Worm (Caenorhabditis elegans): ENCODE results near the gene srg-38.

Gene srg-38

DNA sequence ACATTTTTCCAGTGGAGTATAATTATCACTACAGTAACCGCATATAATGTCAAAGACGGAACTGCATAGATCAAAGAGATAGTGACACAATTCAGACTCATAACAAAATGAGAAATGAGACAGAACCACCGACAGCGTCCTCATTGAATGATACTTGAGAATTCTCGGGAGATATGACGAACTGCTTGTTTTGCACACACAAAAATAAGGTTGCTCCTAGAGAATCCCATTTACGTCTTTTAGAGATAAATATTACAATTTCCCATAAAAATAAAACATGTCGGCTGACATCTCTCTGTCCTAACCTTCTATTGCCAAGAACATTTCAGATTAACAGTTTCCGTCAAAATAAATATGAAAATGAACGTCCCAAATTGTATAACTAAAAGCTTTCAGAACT, at the start of gene srg-38:
srg-38 (minus strand) TSS at position 101 of the 400 bp plus-strand sequence.
- TF ChIP-seq ref-1 (GFP tag; conservative IDR thresholded peaks at IDR 0.05) (no peak), klf-2 (GFP tag; conservative IDR thresholded peaks at IDR 0.05) (no peak), cog-1 (tag; optimal IDR thresholded peaks at IDR 0.05) (no peak), tab-1 (GFP tag; IDR thresholded peaks at IDR 0.05) (no peak), med-1 (GFP tag; optimal IDR thresholded peaks at IDR 0.05; ENCODE audit: insufficient read depth) (no peak), flt-1 (GFP tag; IDR thresholded peaks at IDR 0.05) (no peak)

DNA sequence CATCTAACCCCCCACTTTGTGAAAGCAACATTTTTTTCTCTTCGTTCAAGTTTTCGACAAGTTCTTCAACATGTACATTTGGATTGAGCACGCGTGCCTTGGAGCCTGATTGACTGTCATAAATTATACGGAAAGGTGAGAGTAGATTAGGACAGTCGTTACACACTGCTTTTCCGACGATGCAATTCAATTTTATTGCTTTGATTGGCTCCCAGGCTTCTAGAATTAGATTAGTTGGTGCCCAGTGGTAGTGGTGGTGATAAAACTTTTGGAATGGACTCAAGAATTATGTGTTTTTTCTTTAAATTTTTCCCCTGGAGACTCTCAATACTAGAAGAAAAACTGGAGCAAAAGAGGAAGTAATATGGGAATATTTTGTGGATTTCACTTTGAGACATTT, 49.0 kb upstream of the srg-38 start:
- no peak for TF ChIP-seq med-1 (GFP tag; optimal IDR thresholded peaks at IDR 0.05; ENCODE audit: insufficient read depth)
- TF ChIP-seq cog-1 (tag; optimal IDR thresholded peaks at IDR 0.05), result no peak
- TF ChIP-seq ref-1 (GFP tag; conservative IDR thresholded peaks at IDR 0.05), result no peak
- no peak for TF ChIP-seq tab-1 (GFP tag; IDR thresholded peaks at IDR 0.05)
- no peak for TF ChIP-seq ztf-29 (GFP tag; IDR thresholded peaks at IDR 0.05)
- TF ChIP-seq ztf-23 (GFP tag; IDR thresholded peaks at IDR 0.05), result no peak
- TF ChIP-seq flt-1 (GFP tag; IDR thresholded peaks at IDR 0.05), result no peak
- no peak for TF ChIP-seq klf-2 (GFP tag; conservative IDR thresholded peaks at IDR 0.05)
- no peak for TF ChIP-seq T22C8.4 (GFP tag; IDR thresholded peaks at IDR 0.05)

DNA sequence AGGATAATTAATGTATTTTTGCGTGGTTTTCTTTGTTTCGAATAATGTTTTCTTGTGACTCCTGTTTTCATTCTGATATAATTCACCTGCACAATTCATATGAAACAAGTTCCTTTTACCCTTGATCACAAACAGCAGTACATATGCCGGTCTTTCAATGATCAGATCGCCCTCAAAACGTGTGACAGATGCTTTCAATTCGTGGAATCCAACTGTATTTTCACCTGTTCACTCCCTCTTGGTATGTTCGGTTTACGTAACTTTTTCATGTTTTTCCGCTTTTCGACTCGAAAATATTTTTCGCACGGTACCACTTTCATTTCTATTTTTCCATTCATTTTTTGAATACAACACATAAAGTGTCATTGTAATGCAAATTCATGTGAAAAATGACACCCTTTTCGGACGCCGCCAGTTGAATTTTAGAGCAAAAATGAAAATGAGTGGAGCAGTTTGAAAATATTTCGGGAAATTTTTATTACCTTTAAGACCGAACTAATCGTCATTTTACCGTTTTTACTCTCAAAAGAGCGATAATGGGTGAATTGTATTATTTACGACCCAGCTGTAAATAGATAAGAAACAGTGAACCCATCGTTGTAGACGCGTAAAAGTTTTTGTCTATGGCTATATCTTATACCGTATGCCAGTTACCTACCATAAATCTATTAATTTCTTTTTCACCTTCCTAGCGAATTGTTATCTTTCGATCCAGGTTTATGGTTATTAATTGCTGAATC, 46.5 kb upstream of the srg-38 start, which contains the start of gene K10D6.4:
K10D6.4 (plus strand) TSS at position 100 of the 740 bp plus-strand sequence.
- TF ChIP-seq klf-2 (GFP tag; conservative IDR thresholded peaks at IDR 0.05) (no peak), med-1 (GFP tag; optimal IDR thresholded peaks at IDR 0.05; ENCODE audit: insufficient read depth) (no peak), ztf-29 (GFP tag; IDR thresholded peaks at IDR 0.05) (no peak), ref-1 (GFP tag; conservative IDR thresholded peaks at IDR 0.05) (no peak), T22C8.4 (GFP tag; IDR thresholded peaks at IDR 0.05) (no peak), flt-1 (GFP tag; IDR thresholded peaks at IDR 0.05) (no peak), tab-1 (GFP tag; IDR thresholded peaks at IDR 0.05) (no peak)

DNA sequence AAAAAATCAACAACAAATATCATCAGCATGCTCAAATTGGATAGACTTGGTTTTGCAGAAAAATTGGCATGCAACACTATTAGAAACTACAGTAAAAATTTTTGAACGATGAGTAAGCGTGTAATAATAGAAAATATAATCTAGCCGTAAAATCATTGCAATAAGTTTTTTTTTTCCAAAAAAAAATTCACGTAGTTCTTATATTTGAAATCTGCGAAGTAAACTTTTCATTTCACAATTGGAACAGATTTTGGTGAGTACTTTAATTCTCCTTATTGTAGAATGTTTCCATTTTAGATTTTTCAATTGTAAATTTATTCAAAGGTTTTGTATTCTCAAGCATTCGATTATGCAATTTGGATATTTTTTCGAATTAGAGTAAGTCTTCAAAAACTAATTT, 44.9 kb upstream of the srg-38 start, which contains the start of gene K10D6.3:
K10D6.3 (plus strand) TSS at position 301 of the 400 bp plus-strand sequence.
- TF ChIP-seq tab-1 (GFP tag; IDR thresholded peaks at IDR 0.05) (no peak), klf-2 (GFP tag; conservative IDR thresholded peaks at IDR 0.05) (no peak), med-1 (GFP tag; optimal IDR thresholded peaks at IDR 0.05; ENCODE audit: insufficient read depth) (no peak), cog-1 (tag; optimal IDR thresholded peaks at IDR 0.05) (no peak), ztf-29 (GFP tag; IDR thresholded peaks at IDR 0.05) (no peak), ref-1 (GFP tag; conservative IDR thresholded peaks at IDR 0.05) (no peak), T22C8.4 (GFP tag; IDR thresholded peaks at IDR 0.05) (no peak), ztf-23 (GFP tag; IDR thresholded peaks at IDR 0.05) (no peak), flt-1 (GFP tag; IDR thresholded peaks at IDR 0.05) (no peak)

DNA sequence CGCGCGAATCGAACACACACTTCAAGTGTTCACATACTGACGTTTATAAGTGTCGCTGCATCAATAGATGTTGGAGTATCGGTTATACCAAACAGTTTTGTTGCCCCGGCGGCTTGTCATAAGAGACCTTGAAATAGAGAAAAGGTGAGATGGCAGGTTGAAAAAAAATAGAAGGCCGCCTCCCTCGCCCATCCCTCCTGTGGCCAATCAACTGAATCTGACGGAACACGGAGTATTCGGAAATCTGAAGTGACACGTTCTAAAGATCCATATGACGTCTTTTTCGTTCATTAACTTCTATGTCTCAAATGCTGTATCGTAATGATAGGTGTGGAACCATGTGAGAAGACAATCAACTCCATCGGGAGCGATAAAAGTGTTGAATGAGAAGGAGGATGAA, 44.0 kb upstream of the srg-38 start:
- TF ChIP-seq tab-1 (GFP tag; IDR thresholded peaks at IDR 0.05), result no peak
- no peak for TF ChIP-seq ref-1 (GFP tag; conservative IDR thresholded peaks at IDR 0.05)
- no peak for TF ChIP-seq ztf-23 (GFP tag; IDR thresholded peaks at IDR 0.05)
- TF ChIP-seq ztf-29 (GFP tag; IDR thresholded peaks at IDR 0.05), result no peak
- no peak for TF ChIP-seq klf-2 (GFP tag; conservative IDR thresholded peaks at IDR 0.05)
- no peak for TF ChIP-seq flt-1 (GFP tag; IDR thresholded peaks at IDR 0.05)
- TF ChIP-seq med-1 (GFP tag; optimal IDR thresholded peaks at IDR 0.05; ENCODE audit: insufficient read depth), result no peak
- no peak for TF ChIP-seq T22C8.4 (GFP tag; IDR thresholded peaks at IDR 0.05)
- no peak for TF ChIP-seq cog-1 (tag; optimal IDR thresholded peaks at IDR 0.05)

DNA sequence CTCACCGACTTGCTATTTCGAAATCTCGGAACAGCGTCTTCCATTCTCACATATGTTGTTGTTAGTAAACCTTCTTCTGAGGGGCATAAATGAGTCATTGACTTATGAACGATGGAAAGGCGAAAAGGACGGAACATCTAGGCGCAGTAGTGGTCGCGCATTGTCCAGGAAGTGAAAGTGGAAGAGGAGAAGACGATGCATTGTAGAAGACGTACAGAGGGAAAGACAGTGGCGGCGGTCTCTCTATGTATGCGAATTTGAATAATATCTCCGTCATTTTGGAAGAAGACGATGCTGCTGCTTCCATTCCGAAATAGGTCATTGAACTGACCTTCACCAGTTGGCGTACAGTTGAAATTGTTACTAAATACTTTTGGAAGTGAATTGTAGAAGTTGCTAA, 42.6 kb upstream of the srg-38 start:
- TF ChIP-seq cog-1 (tag; optimal IDR thresholded peaks at IDR 0.05) (no peak), ref-1 (GFP tag; conservative IDR thresholded peaks at IDR 0.05) (no peak), T22C8.4 (GFP tag; IDR thresholded peaks at IDR 0.05) (no peak), ztf-23 (GFP tag; IDR thresholded peaks at IDR 0.05) (no peak), med-1 (GFP tag; optimal IDR thresholded peaks at IDR 0.05; ENCODE audit: insufficient read depth) (no peak), flt-1 (GFP tag; IDR thresholded peaks at IDR 0.05) (no peak), ztf-29 (GFP tag; IDR thresholded peaks at IDR 0.05) (no peak), klf-2 (GFP tag; conservative IDR thresholded peaks at IDR 0.05) (no peak), tab-1 (GFP tag; IDR thresholded peaks at IDR 0.05) (no peak)

DNA sequence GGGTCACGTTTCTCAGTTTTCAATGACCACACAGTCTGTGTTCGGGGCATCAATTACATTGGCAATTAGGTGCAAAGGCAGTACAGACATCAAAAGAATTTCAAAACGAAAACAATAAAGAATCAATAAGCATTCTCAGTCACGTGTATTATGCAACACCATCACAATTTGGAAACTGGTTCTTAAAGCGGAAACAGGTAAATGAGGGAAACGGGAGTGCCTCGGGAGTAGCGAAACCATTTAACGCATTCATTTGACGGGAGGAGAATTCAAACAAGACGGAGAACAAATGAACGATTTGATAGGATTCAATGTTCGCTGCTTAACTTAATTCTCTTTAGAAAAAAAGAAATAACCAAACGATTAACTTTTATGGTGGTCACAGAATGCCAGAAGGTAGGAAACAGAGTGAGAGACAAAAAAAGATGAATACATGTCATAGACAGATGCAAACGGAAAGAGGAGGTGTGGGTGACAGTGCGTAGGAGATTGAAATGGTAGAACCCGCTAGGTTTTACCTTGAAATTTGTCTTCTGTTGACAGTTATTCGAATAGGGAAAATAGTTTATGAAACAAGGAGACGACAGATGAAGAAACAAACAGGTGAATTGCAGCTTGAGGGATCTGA, 41.3 kb upstream of the srg-38 start:
- TF ChIP-seq tab-1 (GFP tag; IDR thresholded peaks at IDR 0.05) (no peak), cog-1 (tag; optimal IDR thresholded peaks at IDR 0.05) (no peak), ztf-29 (GFP tag; IDR thresholded peaks at IDR 0.05) (no peak), med-1 (GFP tag; optimal IDR thresholded peaks at IDR 0.05; ENCODE audit: insufficient read depth) (no peak), T22C8.4 (GFP tag; IDR thresholded peaks at IDR 0.05) (no peak), flt-1 (GFP tag; IDR thresholded peaks at IDR 0.05) (no peak), ref-1 (GFP tag; conservative IDR thresholded peaks at IDR 0.05) (no peak), ztf-23 (GFP tag; IDR thresholded peaks at IDR 0.05) (no peak), klf-2 (GFP tag; conservative IDR thresholded peaks at IDR 0.05) (no peak)

DNA sequence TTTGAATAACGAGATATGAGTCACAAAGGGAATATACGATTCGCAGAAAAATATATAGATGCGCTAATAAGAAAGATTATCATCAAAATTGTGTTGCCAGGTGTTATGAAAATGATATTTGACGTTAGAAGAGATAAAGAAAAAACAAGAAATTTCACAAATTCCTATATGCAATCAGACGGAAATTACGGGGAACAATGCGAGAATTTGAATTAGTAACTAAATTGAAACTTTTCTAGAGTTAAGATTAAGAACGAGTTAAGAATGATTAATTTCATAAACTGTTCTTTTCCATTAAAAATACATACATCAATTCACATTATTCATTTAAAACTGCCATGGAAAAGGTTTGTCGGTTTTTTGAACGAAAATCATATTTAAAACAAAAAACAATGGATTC, 40.7 kb upstream of the srg-38 start, which contains the start of gene clc-6:
clc-6 (minus strand) TSS at position 101 of the 400 bp plus-strand sequence.
- no peak for TF ChIP-seq flt-1 (GFP tag; IDR thresholded peaks at IDR 0.05)
- no peak for TF ChIP-seq cog-1 (tag; optimal IDR thresholded peaks at IDR 0.05)
- no peak for TF ChIP-seq tab-1 (GFP tag; IDR thresholded peaks at IDR 0.05)
- no peak for TF ChIP-seq T22C8.4 (GFP tag; IDR thresholded peaks at IDR 0.05)
- TF ChIP-seq ztf-29 (GFP tag; IDR thresholded peaks at IDR 0.05), result no peak
- no peak for TF ChIP-seq ztf-23 (GFP tag; IDR thresholded peaks at IDR 0.05)
- TF ChIP-seq ref-1 (GFP tag; conservative IDR thresholded peaks at IDR 0.05), result no peak
- no peak for TF ChIP-seq med-1 (GFP tag; optimal IDR thresholded peaks at IDR 0.05; ENCODE audit: insufficient read depth)
- no peak for TF ChIP-seq klf-2 (GFP tag; conservative IDR thresholded peaks at IDR 0.05)

DNA sequence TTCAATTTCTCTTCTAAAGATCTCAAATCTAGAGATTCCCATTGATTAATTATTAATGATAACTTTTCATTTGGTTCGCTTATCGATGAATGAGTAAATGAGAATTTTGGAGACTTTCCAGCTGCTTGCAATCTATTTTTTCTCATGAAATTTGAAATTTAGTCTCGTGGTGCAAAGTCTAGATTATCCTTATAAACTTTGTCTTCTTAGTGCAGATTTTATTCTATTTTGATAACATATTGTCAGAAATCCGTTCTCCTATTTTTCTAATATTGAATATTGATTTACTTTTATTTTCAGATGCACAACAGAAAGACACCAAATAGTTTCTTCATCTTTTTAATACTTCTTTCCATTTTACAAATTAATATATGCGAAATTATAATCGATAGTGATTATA, 35.5 kb upstream of the srg-38 start, which contains the start of gene lgc-49:
lgc-49 (plus strand) TSS at position 301 of the 400 bp plus-strand sequence.
- TF ChIP-seq klf-2 (GFP tag; conservative IDR thresholded peaks at IDR 0.05) (no peak), med-1 (GFP tag; optimal IDR thresholded peaks at IDR 0.05; ENCODE audit: insufficient read depth) (no peak), tab-1 (GFP tag; IDR thresholded peaks at IDR 0.05) (no peak), ztf-29 (GFP tag; IDR thresholded peaks at IDR 0.05) (no peak), ztf-23 (GFP tag; IDR thresholded peaks at IDR 0.05) (no peak), flt-1 (GFP tag; IDR thresholded peaks at IDR 0.05) (no peak), ref-1 (GFP tag; conservative IDR thresholded peaks at IDR 0.05) (no peak), T22C8.4 (GFP tag; IDR thresholded peaks at IDR 0.05) (no peak), cog-1 (tag; optimal IDR thresholded peaks at IDR 0.05) (no peak)

Data from whole organism, midembryonic.